Worm (Caenorhabditis elegans): ENCODE measurements around the gene sru-2.

The sru-2 gene

ce11 chrIV:9511640-9512039, 25.6 kb downstream of the sru-2 start:
- TF ChIP-seq nhr-23 (tag; optimal IDR thresholded peaks at IDR 0.05), result no peak
- TF ChIP-seq blmp-1 (tag; optimal IDR thresholded peaks at IDR 0.05; ENCODE audit: insufficient read depth), result no peak
- TF ChIP-seq sma-9 (GFP tag; optimal IDR thresholded peaks at IDR 0.05), result peak; percentile 18
- TF ChIP-seq sma-9 (tag; optimal IDR thresholded peaks at IDR 0.05), result no peak
- TF ChIP-seq unc-55 (GFP tag; optimal IDR thresholded peaks at IDR 0.05), result no peak
- TF ChIP-seq ceh-82 (tag; optimal IDR thresholded peaks at IDR 0.05), result no peak
- TF ChIP-seq mab-5 (tag; optimal IDR thresholded peaks at IDR 0.05), result no peak
- no peak for TF ChIP-seq unc-39 (tag; optimal IDR thresholded peaks at IDR 0.05)

ce11 chrIV:9512836-9513235, 26.8 kb downstream of the sru-2 start, which contains the start of gene C33A12.3:
Gene C33A12.3 (minus strand): TSS chrIV:9513002.
- TF ChIP-seq elt-3 (tag; optimal IDR thresholded peaks at IDR 0.05), result no peak
- no peak for TF ChIP-seq lin-39 (tag; optimal IDR thresholded peaks at IDR 0.05)
- no peak for TF ChIP-seq ztf-11 (tag; optimal IDR thresholded peaks at IDR 0.05)
- no peak for TF ChIP-seq snpc-4 (tag; optimal IDR thresholded peaks at IDR 0.05)
- peak; percentile 13 for TF ChIP-seq nhr-129 (tag; optimal IDR thresholded peaks at IDR 0.05)

- TF ChIP-seq ama-1 (optimal IDR thresholded peaks at IDR 0.05) (peak; percentile 72), lin-11 (tag; optimal IDR thresholded peaks at IDR 0.05) (no peak), blmp-1 (tag; optimal IDR thresholded peaks at IDR 0.05; ENCODE audit: insufficient read depth) (peak; percentile 94), F13H6.1 (tag; optimal IDR thresholded peaks at IDR 0.05) (peak; percentile 35), crh-2 (tag; optimal IDR thresholded peaks at IDR 0.05) (peak; percentile 57), C34F6.9 (tag; optimal IDR thresholded peaks at IDR 0.05) (peak; percentile 32), unc-55 (GFP tag; optimal IDR thresholded peaks at IDR 0.05) (peak; percentile 44), nhr-12 (tag; optimal IDR thresholded peaks at IDR 0.05) (no peak), nhr-21 (tag; optimal IDR thresholded peaks at IDR 0.05) (peak; percentile 56), elt-3 (tag; optimal IDR thresholded peaks at IDR 0.05) (no peak), sma-9 (GFP tag; optimal IDR thresholded peaks at IDR 0.05) (peak; percentile 15), sma-9 (tag; optimal IDR thresholded peaks at IDR 0.05) (no peak), fos-1 (tag; optimal IDR thresholded peaks at IDR 0.05) (peak; percentile 41), snpc-4 (tag; optimal IDR thresholded peaks at IDR 0.05) (peak; percentile 67), sem-4 (tag; optimal IDR thresholded peaks at IDR 0.05) (no peak), ZK546.5 (tag; optimal IDR thresholded peaks at IDR 0.05) (no peak), mbf-1 (tag; optimal IDR thresholded peaks at IDR 0.05) (no peak), sma-3 (GFP tag; optimal IDR thresholded peaks at IDR 0.05) (peak; percentile 61), nhr-129 (tag; optimal IDR thresholded peaks at IDR 0.05) (peak; percentile 73), nhr-25 (tag; optimal IDR thresholded peaks at IDR 0.05) (peak; percentile 58), ztf-1 (GFP tag; conservative IDR thresholded peaks at IDR 0.05) (no peak), lin-13 (GFP tag; optimal IDR thresholded peaks at IDR 0.05) (peak; percentile 11), unc-62 (GFP tag; optimal IDR thresholded peaks at IDR 0.05) (no peak), gmeb-1 (tag; optimal IDR thresholded peaks at IDR 0.05) (peak; percentile 28), lsy-2 (tag; optimal IDR thresholded peaks at IDR 0.05) (peak; percentile 14 to 40)
Measured at ce11 chrIV:9513360-9513777, 27.3 kb downstream of the sru-2 start.

DNA sequence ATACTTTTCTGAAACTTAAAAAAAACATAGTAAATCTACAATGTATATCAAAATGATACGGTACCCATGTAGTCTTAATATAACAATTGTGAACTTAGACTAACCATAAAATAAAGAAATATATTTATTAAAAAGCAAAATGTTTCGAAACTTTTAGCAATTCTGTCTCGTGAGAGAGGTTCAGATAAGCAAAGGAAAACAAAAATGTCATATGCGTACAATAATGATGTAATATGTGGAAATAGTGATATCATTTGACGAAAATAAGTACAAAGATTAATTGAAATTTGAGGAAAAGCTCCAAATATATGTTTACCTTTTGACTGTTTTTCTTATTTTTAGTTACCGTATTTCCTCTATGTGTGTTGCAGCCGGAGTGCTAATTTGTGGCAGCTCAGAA, 28.1 kb downstream of the sru-2 start:
- TF ChIP-seq nhr-25 (tag; optimal IDR thresholded peaks at IDR 0.05), result peak; percentile 0
- no peak for TF ChIP-seq nhr-77 (tag; optimal IDR thresholded peaks at IDR 0.05)
- peak; percentile 91 for TF ChIP-seq nhr-129 (tag; optimal IDR thresholded peaks at IDR 0.05)
- TF ChIP-seq alr-1 (tag; optimal IDR thresholded peaks at IDR 0.05), result no peak

DNA sequence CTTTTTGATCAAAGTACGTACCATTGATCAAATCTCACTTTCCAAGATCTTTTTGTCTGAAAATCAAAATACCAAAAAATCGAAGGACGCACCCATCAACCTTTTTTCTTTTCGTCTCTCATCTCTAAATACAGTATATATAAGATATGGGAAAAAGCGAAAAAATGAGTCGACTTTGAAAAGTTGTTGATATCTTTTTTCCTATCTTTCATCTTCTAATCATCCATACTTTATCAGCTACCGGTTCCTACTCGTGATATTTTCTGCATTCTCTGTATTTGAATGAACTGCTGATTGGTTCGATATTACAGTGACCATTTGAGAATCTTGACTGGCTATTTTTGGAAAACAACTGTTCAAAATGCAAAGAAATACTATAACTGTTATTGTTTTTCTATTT, 30.8 kb downstream of the sru-2 start, which contains the start of gene C33A12.19:
Gene C33A12.19, plus strand, starts transcription at position 169 of the 400 bp plus-strand sequence.
- TF ChIP-seq lin-13 (GFP tag; optimal IDR thresholded peaks at IDR 0.05), result no peak
- no peak for TF ChIP-seq elt-1 (tag; optimal IDR thresholded peaks at IDR 0.05)
- no peak for TF ChIP-seq sem-4 (tag; optimal IDR thresholded peaks at IDR 0.05)
- TF ChIP-seq ztf-1 (GFP tag; conservative IDR thresholded peaks at IDR 0.05), result no peak
- no peak for TF ChIP-seq ama-1 (optimal IDR thresholded peaks at IDR 0.05)
- TF ChIP-seq sma-9 (GFP tag; optimal IDR thresholded peaks at IDR 0.05), result peak; percentile 66
- no peak for TF ChIP-seq sma-9 (tag; optimal IDR thresholded peaks at IDR 0.05)
- no peak for TF ChIP-seq nhr-11 (tag; optimal IDR thresholded peaks at IDR 0.05)
- no peak for TF ChIP-seq peb-1 (tag; optimal IDR thresholded peaks at IDR 0.05)
- no peak for TF ChIP-seq nhr-12 (tag; optimal IDR thresholded peaks at IDR 0.05)
- TF ChIP-seq nhr-21 (tag; optimal IDR thresholded peaks at IDR 0.05), result peak; percentile 40
- no peak for TF ChIP-seq skn-1 (tag; optimal IDR thresholded peaks at IDR 0.05)
- no peak for TF ChIP-seq elt-3 (tag; optimal IDR thresholded peaks at IDR 0.05)
- no peak for TF ChIP-seq ceh-16 (tag; optimal IDR thresholded peaks at IDR 0.05)
- TF ChIP-seq alr-1 (tag; optimal IDR thresholded peaks at IDR 0.05), result no peak
- TF ChIP-seq nhr-23 (tag; optimal IDR thresholded peaks at IDR 0.05), result no peak
- no peak for TF ChIP-seq C34F6.9 (tag; optimal IDR thresholded peaks at IDR 0.05)
- TF ChIP-seq mdl-1 (tag; optimal IDR thresholded peaks at IDR 0.05), result no peak
- TF ChIP-seq egl-27 (tag; optimal IDR thresholded peaks at IDR 0.05), result no peak
- peak; percentile 30 for TF ChIP-seq fos-1 (tag; optimal IDR thresholded peaks at IDR 0.05)
- peak; percentile 19 for TF ChIP-seq nhr-129 (tag; optimal IDR thresholded peaks at IDR 0.05)
- TF ChIP-seq aly-2 (tag; optimal IDR thresholded peaks at IDR 0.05), result no peak
- no peak for TF ChIP-seq lin-11 (tag; optimal IDR thresholded peaks at IDR 0.05)
- no peak for TF ChIP-seq ztf-11 (tag; optimal IDR thresholded peaks at IDR 0.05)
- no peak for TF ChIP-seq nhr-6 (tag; optimal IDR thresholded peaks at IDR 0.05)
- TF ChIP-seq Y55F3AM.14 (GFP tag; optimal IDR thresholded peaks at IDR 0.05), result no peak
- TF ChIP-seq ZK546.5 (tag; optimal IDR thresholded peaks at IDR 0.05), result no peak
- TF ChIP-seq lsy-2 (tag; optimal IDR thresholded peaks at IDR 0.05), result peak in 1 of 2 experiments; percentile 32
- no peak for TF ChIP-seq mbf-1 (tag; optimal IDR thresholded peaks at IDR 0.05)
- peak; percentile 44 for TF ChIP-seq gmeb-1 (tag; optimal IDR thresholded peaks at IDR 0.05)
- no peak for TF ChIP-seq unc-55 (GFP tag; optimal IDR thresholded peaks at IDR 0.05)
- no peak for TF ChIP-seq unc-62 (GFP tag; optimal IDR thresholded peaks at IDR 0.05)
